Worm (Caenorhabditis elegans): Measurements from ENCODE around the gene F55A11.7.
A peak's percentile ranks its signal among the peaks of the same experiment; 100 is the strongest.

Gene F55A11.7

ce11 chrV:11809935-11810334 is 22.7 kb upstream of the F55A11.7 start:
- no peak for TF ChIP-seq W03F9.2 (tag; optimal IDR thresholded peaks at IDR 0.05)

- TF ChIP-seq W03F9.2 (tag; optimal IDR thresholded peaks at IDR 0.05) (no peak), him-1 (tag; optimal IDR thresholded peaks at IDR 0.05) (no peak), dao-5 (tag; optimal IDR thresholded peaks at IDR 0.05) (no peak)
These were observed 16.3 kb upstream of the F55A11.7 start for ce11 chrV:11803518-11803994.

- no peak for TF ChIP-seq W03F9.2 (tag; optimal IDR thresholded peaks at IDR 0.05)
These were observed 15.3 kb upstream of the F55A11.7 start for ce11 chrV:11802508-11802907.

- TF ChIP-seq W03F9.2 (tag; optimal IDR thresholded peaks at IDR 0.05) = no peak
- no peak for TF ChIP-seq him-1 (tag; optimal IDR thresholded peaks at IDR 0.05)
- TF ChIP-seq dao-5 (tag; optimal IDR thresholded peaks at IDR 0.05) = no peak
These were observed 14.0 kb upstream of the F55A11.7 start for ce11 chrV:11801076-11801849.

- TF ChIP-seq dao-5 (tag; optimal IDR thresholded peaks at IDR 0.05) = no peak
- no peak for TF ChIP-seq W03F9.2 (tag; optimal IDR thresholded peaks at IDR 0.05)
- TF ChIP-seq him-1 (tag; optimal IDR thresholded peaks at IDR 0.05) = no peak
These were observed 13.2 kb upstream of the F55A11.7 start for ce11 chrV:11800486-11800885.

ce11 chrV:11799252-11799822 is 12.1 kb upstream of the F55A11.7 start:
- TF ChIP-seq dao-5 (tag; optimal IDR thresholded peaks at IDR 0.05) (no peak), him-1 (tag; optimal IDR thresholded peaks at IDR 0.05) (no peak), W03F9.2 (tag; optimal IDR thresholded peaks at IDR 0.05) (no peak)

ce11 chrV:11798320-11798719 is 11.1 kb upstream of the F55A11.7 start:
- TF ChIP-seq him-1 (tag; optimal IDR thresholded peaks at IDR 0.05) = no peak
- no peak for TF ChIP-seq dao-5 (tag; optimal IDR thresholded peaks at IDR 0.05)
- TF ChIP-seq W03F9.2 (tag; optimal IDR thresholded peaks at IDR 0.05) = no peak

ce11 chrV:11797272-11797855 is 10.1 kb upstream of the F55A11.7 start:
- TF ChIP-seq him-1 (tag; optimal IDR thresholded peaks at IDR 0.05) = no peak
- TF ChIP-seq W03F9.2 (tag; optimal IDR thresholded peaks at IDR 0.05) = no peak
- no peak for TF ChIP-seq dao-5 (tag; optimal IDR thresholded peaks at IDR 0.05)

ce11 chrV:11796343-11796742 is 9.1 kb upstream of the F55A11.7 start:
- no peak for TF ChIP-seq him-1 (tag; optimal IDR thresholded peaks at IDR 0.05)
- no peak for TF ChIP-seq dao-5 (tag; optimal IDR thresholded peaks at IDR 0.05)
- TF ChIP-seq W03F9.2 (tag; optimal IDR thresholded peaks at IDR 0.05) = no peak

ce11 chrV:11795352-11795751 is 8.1 kb upstream of the F55A11.7 start:
- TF ChIP-seq him-1 (tag; optimal IDR thresholded peaks at IDR 0.05) (no peak), W03F9.2 (tag; optimal IDR thresholded peaks at IDR 0.05) (no peak), dao-5 (tag; optimal IDR thresholded peaks at IDR 0.05) (no peak)

- TF ChIP-seq him-1 (tag; optimal IDR thresholded peaks at IDR 0.05) (no peak), dao-5 (tag; optimal IDR thresholded peaks at IDR 0.05) (no peak), W03F9.2 (tag; optimal IDR thresholded peaks at IDR 0.05) (no peak)
These were observed 6.9 kb upstream of the F55A11.7 start for ce11 chrV:11794172-11794571.

- no peak for TF ChIP-seq W03F9.2 (tag; optimal IDR thresholded peaks at IDR 0.05)
- TF ChIP-seq him-1 (tag; optimal IDR thresholded peaks at IDR 0.05) = no peak
- TF ChIP-seq dao-5 (tag; optimal IDR thresholded peaks at IDR 0.05) = no peak
These were observed 2.2 kb upstream of the F55A11.7 start, which contains the start of gene D2023.1 for ce11 chrV:11789474-11789873. Gene D2023.1 (plus strand): TSS chrV:11789550.

- TF ChIP-seq dao-5 (tag; optimal IDR thresholded peaks at IDR 0.05) (no peak), him-1 (tag; optimal IDR thresholded peaks at IDR 0.05) (no peak), W03F9.2 (tag; optimal IDR thresholded peaks at IDR 0.05) (peak; percentile 31)
These were observed 547 bp upstream of the F55A11.7 start, which contains the start of gene F55A11.8 for ce11 chrV:11787742-11788238. Gene F55A11.8 (plus strand): TSS chrV:11788188.

ce11 chrV:11782809-11783440 is 4.3 kb downstream of the F55A11.7 start, which contains the start of gene F55A11.11:
Gene F55A11.11 (plus strand): TSS chrV:11783149.
- TF ChIP-seq him-1 (tag; optimal IDR thresholded peaks at IDR 0.05) (peak; percentile 72), dao-5 (tag; optimal IDR thresholded peaks at IDR 0.05) (peak; percentile 82), W03F9.2 (tag; optimal IDR thresholded peaks at IDR 0.05) (peak; percentile 78)

Data from whole organism, L4/young adult.